Fruit fly (Drosophila melanogaster) whole organism: ENCODE measurements around the gene elg1.

ENCODE experiments used
- pan ChIP-seq: fragments of >200 bp; optimal IDR thresholded peaks from 2 replicates; lab custom pipeline; 2017
- psq ChIP-seq: fragments of >200 bp; optimal IDR thresholded peaks from 2 replicates; lab custom pipeline; 2017
- usp ChIP-seq: fragments of >200 bp; optimal IDR thresholded peaks from 2 replicates; lab custom pipeline; 2017; ENCODE audit warnings: missing biosample characterization, missing genetic modification characterization, mixed read lengths

DNA sequence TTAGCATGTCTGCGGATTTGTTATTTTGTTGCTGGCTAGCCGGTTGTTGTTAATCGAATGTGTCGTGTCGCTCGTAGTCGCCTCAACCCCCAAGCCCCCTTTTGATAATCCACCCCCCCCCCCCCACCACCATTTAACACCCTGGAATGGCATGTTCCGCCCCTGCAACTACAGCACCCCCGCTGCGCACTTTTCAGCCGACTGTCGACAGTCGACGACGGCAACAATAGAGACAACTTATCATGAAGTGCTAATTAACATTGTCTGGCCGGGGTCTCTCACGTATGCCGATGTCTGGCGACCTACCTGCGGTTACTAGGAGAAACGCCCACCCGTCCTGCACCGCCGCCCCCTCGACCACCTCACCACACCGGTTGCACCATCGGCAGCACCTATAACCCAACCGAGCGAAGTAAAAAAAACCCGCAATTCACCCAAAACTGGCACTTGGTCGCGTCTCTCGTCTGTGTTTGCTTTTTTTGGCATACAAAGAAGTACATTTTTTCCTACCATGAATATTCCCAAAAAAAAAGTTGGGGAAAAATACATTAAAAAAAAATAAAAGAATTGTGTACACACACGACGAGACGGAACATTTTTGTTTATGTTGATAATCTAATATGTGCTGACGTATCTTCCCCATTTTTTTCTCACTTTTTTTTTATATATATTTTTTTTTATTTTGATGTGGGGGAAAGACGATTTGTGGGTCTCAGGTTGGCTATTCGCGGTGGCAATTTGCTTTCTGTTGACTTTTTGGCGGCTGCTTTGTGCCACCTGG, 34.6 kb downstream of the elg1 start:
- TF ChIP-seq psq (lab: Kevin White, UChicago) (no peak), usp (no peak), pan (no peak)
